Fruit fly (Drosophila melanogaster) whole organism, wandering third instar larva: ENCODE results near the gene CG13044.

ENCODE experiments used
- Hr83 ChIP-seq: fragments of 200-300 bp; sonication (Bioruptor generic); optimal IDR thresholded peaks from 2 replicates; lab custom pipeline; 2016; ENCODE audit warnings: missing biosample characterization, mild to moderate bottlenecking, missing genetic modification characterization, moderate library complexity; ENCODE audit not compliant: poor library complexity, severe bottlenecking
- OdsH ChIP-seq: fragments of 200-800 bp; sonication (Bioruptor generic); optimal IDR thresholded peaks from 2 replicates; lab custom pipeline; 2016; ENCODE audit warnings: missing biosample characterization, mild to moderate bottlenecking, missing genetic modification characterization
- Rel ChIP-seq, 2 experiments: fragments of 200-800 bp; sonication (Bioruptor generic) in 1 of 2; optimal IDR thresholded peaks; 2 replicates in 1 of 2; 3 replicates in 1 of 2; lab custom pipeline; 2016 to 2019; ENCODE audit warnings: mild to moderate bottlenecking in 2 of 2, missing biosample characterization in 2 of 2, missing genetic modification characterization in 2 of 2, moderate library complexity in 1 of 2
- br ChIP-seq: fragments of 200-800 bp; sonication (Bioruptor generic); optimal IDR thresholded peaks from 2 replicates; lab custom pipeline; 2016; ENCODE audit warnings: missing biosample characterization, missing genetic modification characterization
- fru ChIP-seq: fragments of 200-800 bp; sonication (Bioruptor generic); optimal IDR thresholded peaks from 3 replicates; lab custom pipeline; 2016; ENCODE audit warnings: missing biosample characterization, mild to moderate bottlenecking, missing genetic modification characterization
- lola ChIP-seq: fragments of >200 bp; optimal IDR thresholded peaks from 2 replicates; lab custom pipeline; 2017; ENCODE audit warnings: missing biosample characterization, missing genetic modification characterization
- psq ChIP-seq: fragments of 200-800 bp; sonication (Bioruptor generic); optimal IDR thresholded peaks from 3 replicates; lab custom pipeline; 2017; ENCODE audit warnings: missing biosample characterization, mild to moderate bottlenecking, missing genetic modification characterization, moderate library complexity
- usp ChIP-seq: fragments of >200 bp; optimal IDR thresholded peaks from 2 replicates; lab custom pipeline; 2017; ENCODE audit warnings: missing biosample characterization, missing genetic modification characterization

- TF ChIP-seq Rel (GFP tag; optimal IDR thresholded peaks at IDR 0.05; lab: Kevin White, UChicago) (no peak), Rel (tag; optimal IDR thresholded peaks at IDR 0.05; lab: Kevin White, UChicago) (no peak), psq (GFP tag; lab: Kevin White, UChicago) (no peak), usp (GFP tag; lab: Kevin White, UChicago) (no peak), Hr83 (GFP tag; lab: Kevin White, UChicago) (no peak), br (GFP tag; lab: Kevin White, UChicago) (no peak), lola (GFP tag; lab: Kevin White, UChicago) (no peak), fru (GFP tag; lab: Kevin White, UChicago) (no peak), OdsH (no peak)
Observed at dm6 chr3L:16319399-16319906, 16.5 kb upstream of the CG13044 start, which contains the start of the genes CG13041 and CG13060.
